Fruit fly (Drosophila melanogaster) whole organism, embryonic: ENCODE results near the gene HisCl1.

Experiments used
- CG11456 ChIP-seq: fragments of 200-800 bp; sonication (Bioruptor generic); IDR thresholded peaks from 3 replicates; pipeline ENCODE4 v1.3.6; 2022; ENCODE audit warnings: missing biosample characterization, missing genetic modification characterization
- CG12942 ChIP-seq: fragments of 200-800 bp; sonication (Bioruptor generic); optimal IDR thresholded peaks from 3 replicates; lab custom pipeline; 2016; ENCODE audit warnings: missing biosample characterization, missing genetic modification characterization
- CG13894 ChIP-seq: fragments of 200-800 bp; sonication (Bioruptor generic); optimal IDR thresholded peaks from 3 replicates; lab custom pipeline; 2018; ENCODE audit warnings: missing biosample characterization, mild to moderate bottlenecking, missing genetic modification characterization, moderate library complexity
- CG14860 ChIP-seq: fragments of 200-800 bp; sonication (Bioruptor generic); IDR thresholded peaks from 3 replicates; pipeline ENCODE4 v1.3.6; 2022; ENCODE audit warnings: missing biosample characterization, missing genetic modification characterization; ENCODE audit not compliant: partially characterized antibody
- CG17361 ChIP-seq: fragments of 200-800 bp; sonication (Bioruptor generic); IDR thresholded peaks from 3 replicates; pipeline ENCODE4 v1.3.6; 2022; ENCODE audit warnings: missing biosample characterization, missing genetic modification characterization
- CG18599 ChIP-seq: fragments of 200-800 bp; sonication (Bioruptor generic); optimal IDR thresholded peaks from 3 replicates; lab custom pipeline; 2017; ENCODE audit warnings: missing biosample characterization, missing genetic modification characterization, mild to moderate bottlenecking, moderate library complexity, missing genetic modification reagents
- CG18764 ChIP-seq: fragments of 200-800 bp; sonication (Bioruptor generic); optimal IDR thresholded peaks from 3 replicates; lab custom pipeline; 2016; ENCODE audit warnings: missing biosample characterization, missing genetic modification characterization
- CG31388 ChIP-seq: fragments of 200-800 bp; sonication (Bioruptor generic); optimal IDR thresholded peaks from 2 replicates; lab custom pipeline; 2016; ENCODE audit warnings: missing biosample characterization, missing genetic modification characterization
- CG4282 ChIP-seq: fragments of 200-800 bp; sonication (Bioruptor generic); optimal IDR thresholded peaks from 2 replicates; lab custom pipeline; 2016; ENCODE audit warnings: missing biosample characterization, missing genetic modification characterization
- CG6654 ChIP-seq: fragments of 200-800 bp; sonication (Bioruptor generic); optimal IDR thresholded peaks from 2 replicates; lab custom pipeline; 2017; ENCODE audit warnings: missing biosample characterization, mild to moderate bottlenecking, missing genetic modification characterization
- CG6683 ChIP-seq: fragments of 200-800 bp; sonication (Bioruptor generic); optimal IDR thresholded peaks from 2 replicates; lab custom pipeline; 2017; ENCODE audit warnings: missing biosample characterization, mild to moderate bottlenecking, missing genetic modification characterization, missing genetic modification reagents
- CG7987 ChIP-seq: fragments of 200-800 bp; sonication (Bioruptor generic); optimal IDR thresholded peaks from 2 replicates; lab custom pipeline; 2018; ENCODE audit warnings: missing biosample characterization, mild to moderate bottlenecking, missing genetic modification characterization, moderate library complexity
- CG8924 ChIP-seq: fragments of 200-800 bp; optimal IDR thresholded peaks from 3 replicates; lab custom pipeline; 2019; ENCODE audit warnings: missing biosample characterization, mild to moderate bottlenecking, missing genetic modification characterization, moderate library complexity
- CrebB ChIP-seq: fragments of 200-800 bp; sonication (Bioruptor generic); optimal IDR thresholded peaks from 3 replicates; lab custom pipeline; 2018; ENCODE audit warnings: missing biosample characterization, mild to moderate bottlenecking, missing genetic modification characterization
- D19A ChIP-seq: fragments of 200-800 bp; optimal IDR thresholded peaks from 3 replicates; lab custom pipeline; 2019; ENCODE audit warnings: missing biosample characterization, mild to moderate bottlenecking, missing genetic modification characterization, moderate library complexity
- Doc3 ChIP-seq: fragments of 200-800 bp; sonication (Bioruptor generic); IDR thresholded peaks from 3 replicates; pipeline ENCODE4 v1.3.6; 2022; ENCODE audit warnings: missing biosample characterization, missing genetic modification characterization; ENCODE audit not compliant: partially characterized antibody
- Hey ChIP-seq: fragments of 200-800 bp; sonication (Bioruptor generic); optimal IDR thresholded peaks from 3 replicates; lab custom pipeline; 2018; ENCODE audit warnings: missing biosample characterization, mild to moderate bottlenecking, missing genetic modification characterization
- Hmr ChIP-seq: fragments of 200-800 bp; sonication (Bioruptor generic); optimal IDR thresholded peaks from 3 replicates; lab custom pipeline; 2017; ENCODE audit warnings: mild to moderate bottlenecking, missing biosample characterization, missing genetic modification reagents, missing genetic modification characterization
- Spps ChIP-seq: fragments of 200-800 bp; sonication (Bioruptor generic); optimal IDR thresholded peaks from 2 replicates; lab custom pipeline; 2018; ENCODE audit warnings: missing biosample characterization, mild to moderate bottlenecking, missing genetic modification characterization
- Sry-δ ChIP-seq: fragments of 200-800 bp; sonication (Bioruptor generic); optimal IDR thresholded peaks from 2 replicates; lab custom pipeline; 2016; ENCODE audit warnings: missing biosample characterization, missing genetic modification characterization
- al ChIP-seq: fragments of 200-800 bp; sonication (Bioruptor generic); IDR thresholded peaks from 2 replicates; pipeline ENCODE4 v1.3.6; 2022; ENCODE audit warnings: missing biosample characterization, missing genetic modification characterization
- chm ChIP-seq: fragments of 200-800 bp; sonication (Bioruptor generic); IDR thresholded peaks from 2 replicates; pipeline ENCODE4 v1.3.6; 2022; ENCODE audit warnings: missing biosample characterization, missing genetic modification characterization
- dmrt11E ChIP-seq: fragments of 200-800 bp; sonication (Bioruptor generic); optimal IDR thresholded peaks from 3 replicates; lab custom pipeline; 2018; ENCODE audit warnings: missing biosample characterization, mild to moderate bottlenecking, missing genetic modification characterization, moderate library complexity
- exex ChIP-seq: fragments of 200-800 bp; sonication (Bioruptor generic); optimal IDR thresholded peaks from 4 replicates; lab custom pipeline; 2018; ENCODE audit warnings: missing biosample characterization, mild to moderate bottlenecking, missing genetic modification characterization, moderate library complexity
- gem ChIP-seq: fragments of 200-800 bp; sonication (Bioruptor generic); optimal IDR thresholded peaks from 2 replicates; lab custom pipeline; 2019; ENCODE audit warnings: missing biosample characterization, mild to moderate bottlenecking, missing genetic modification characterization, moderate library complexity
- gfzf ChIP-seq: fragments of 200-800 bp; sonication (Bioruptor generic); optimal IDR thresholded peaks from 2 replicates; lab custom pipeline; 2016; ENCODE audit warnings: missing biosample characterization, mild to moderate bottlenecking, missing genetic modification characterization, moderate library complexity
- grn ChIP-seq: fragments of 200-800 bp; sonication (Bioruptor generic); optimal IDR thresholded peaks from 3 replicates; lab custom pipeline; 2017; ENCODE audit warnings: missing biosample characterization, missing genetic modification characterization
- lab ChIP-seq: fragments of 200-800 bp; sonication (Bioruptor generic); optimal IDR thresholded peaks from 3 replicates; lab custom pipeline; 2017; ENCODE audit warnings: missing biosample characterization, missing genetic modification characterization, mild to moderate bottlenecking, moderate library complexity, missing genetic modification reagents
- lola ChIP-seq, 3 experiments: fragments of >200 bp in 2 of 3; fragments of 200-800 bp in 1 of 3; sonication (Bioruptor generic) in 1 of 3; optimal IDR thresholded peaks; 2 replicates each; lab custom pipeline; 2017 to 2019; ENCODE audit warnings: missing biosample characterization in 3 of 3, missing genetic modification characterization in 3 of 3, mild to moderate bottlenecking in 1 of 3, moderate library complexity in 1 of 3
- mirr ChIP-seq: fragments of 200-800 bp; sonication (Bioruptor generic); optimal IDR thresholded peaks from 3 replicates; lab custom pipeline; 2018; ENCODE audit warnings: missing biosample characterization, mild to moderate bottlenecking, missing genetic modification characterization
- mld ChIP-seq: fragments of 200-800 bp; sonication (Bioruptor generic); IDR thresholded peaks from 3 replicates; pipeline ENCODE4 v1.3.6; 2022; ENCODE audit warnings: missing biosample characterization, missing genetic modification characterization; ENCODE audit not compliant: partially characterized antibody
- pzg ChIP-seq: fragments of 200-800 bp; sonication (Bioruptor generic); optimal IDR thresholded peaks from 3 replicates; lab custom pipeline; 2018; ENCODE audit warnings: missing biosample characterization, mild to moderate bottlenecking, missing genetic modification characterization, moderate library complexity
- sens ChIP-seq: fragments of 200-800 bp; sonication (Bioruptor generic); peaks from one replicate; lab custom pipeline; 2016; ENCODE audit warnings: missing biosample characterization, missing genetic modification characterization
- sug ChIP-seq: fragments of 200-800 bp; optimal IDR thresholded peaks from 2 replicates; lab custom pipeline; 2019; ENCODE audit warnings: missing biosample characterization, mild to moderate bottlenecking, missing genetic modification characterization, moderate library complexity
- tup ChIP-seq: fragments of 200-800 bp; sonication (Bioruptor generic); optimal IDR thresholded peaks from 2 replicates; lab custom pipeline; 2016; ENCODE audit warnings: missing biosample characterization, mild to moderate bottlenecking, missing genetic modification characterization, moderate library complexity
- unc-4 ChIP-seq: fragments of 200-800 bp; sonication (Bioruptor generic); IDR thresholded peaks from 2 replicates; pipeline ENCODE4 v1.3.6; 2022; ENCODE audit warnings: missing biosample characterization, missing genetic modification characterization; ENCODE audit not compliant: partially characterized antibody
- vnd ChIP-seq: fragments of 200-800 bp; sonication (Bioruptor generic); IDR thresholded peaks from 3 replicates; pipeline ENCODE4 v1.3.6; 2022; ENCODE audit warnings: missing biosample characterization, missing genetic modification characterization; ENCODE audit not compliant: partially characterized antibody

HisCl1 gene

DNA sequence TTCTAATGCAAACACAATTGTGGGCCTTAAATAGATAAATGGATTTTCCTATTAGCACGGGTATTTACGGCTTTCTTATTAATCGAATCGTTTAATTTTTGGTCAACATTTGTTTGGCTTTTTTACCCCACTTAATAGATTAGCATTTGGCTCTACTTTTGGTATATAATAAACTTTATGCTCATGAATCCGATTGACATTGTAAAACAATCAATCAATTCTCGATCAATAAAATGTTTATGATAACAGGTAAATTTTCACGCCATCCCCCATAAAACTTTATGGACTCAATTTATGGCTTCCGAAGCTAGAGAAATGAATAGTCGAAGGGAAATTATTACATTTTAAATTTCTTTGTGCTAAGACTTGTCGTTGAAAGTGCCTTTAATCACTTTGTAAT, 22.6 kb downstream of the HisCl1 start (continued):
- TF ChIP-seq CrebB, result peak; percentile 58
- peak; percentile 29 for TF ChIP-seq Hmr (GFP tag; lab: Kevin White, UChicago)
- TF ChIP-seq CG7987 (GFP tag; lab: Kevin White, UChicago), result peak; percentile 22
- TF ChIP-seq CG8924 (tag; lab: Kevin White, UChicago), result peak; percentile 20
- peak; percentile 84 for TF ChIP-seq CG13894 (tag; lab: Kevin White, UChicago)

DNA sequence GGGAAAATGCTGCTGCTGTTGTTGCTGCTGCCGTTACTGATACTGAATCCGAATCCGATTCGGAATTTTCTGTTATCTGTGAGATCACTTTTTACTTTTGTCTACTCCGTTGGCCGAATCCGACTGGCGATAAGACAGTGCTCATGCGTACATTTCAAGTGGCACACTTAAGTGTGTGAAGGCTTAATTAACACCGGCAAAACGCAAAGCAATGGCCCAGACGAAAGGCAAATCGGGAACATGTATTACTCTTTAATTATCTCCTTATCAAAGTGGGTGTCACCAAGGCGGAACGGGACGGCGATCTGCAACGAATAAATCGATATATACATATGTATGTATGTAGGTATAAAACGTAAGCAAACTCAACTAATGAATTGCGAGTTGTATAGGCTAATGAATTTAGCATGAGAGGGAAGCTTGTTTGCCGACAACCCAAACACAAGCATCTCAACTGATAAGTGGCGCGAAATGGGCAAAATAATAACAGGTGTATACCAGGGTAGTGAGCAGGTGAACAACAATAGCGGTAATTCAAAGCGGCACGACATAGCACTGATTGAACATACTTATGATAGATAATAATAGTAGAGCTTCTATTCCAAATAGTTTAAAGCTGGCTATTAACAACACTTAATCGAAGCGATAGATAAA, 24.0 kb downstream of the HisCl1 start:
- TF ChIP-seq D19A (tag; lab: Kevin White, UChicago), result no peak
- TF ChIP-seq dmrt11E (tag; lab: Kevin White, UChicago), result no peak
- no peak for TF ChIP-seq lola (GFP tag; optimal IDR thresholded peaks at IDR 0.05; lab: Kevin White, UChicago)
- TF ChIP-seq CG4282 (GFP tag; lab: Kevin White, UChicago), result no peak
- no peak for TF ChIP-seq CG17361 (GFP tag; lab: Robert Waterston, UW)
- no peak for TF ChIP-seq chm (GFP tag; lab: Robert Waterston, UW)
- 0 out of 3 replicates have a peak, but pooled peaks have one; percentile 19 for TF ChIP-seq vnd
- peak; percentile 40 for TF ChIP-seq sens (GFP tag; lab: Kevin White, UChicago)
- no peak for TF ChIP-seq CG6683
- no peak for TF ChIP-seq pzg (GFP tag; lab: Kevin White, UChicago)
- TF ChIP-seq lab, result peak; percentile 12
- TF ChIP-seq Doc3 (GFP tag; lab: Robert Waterston, UW), result no peak
- TF ChIP-seq sug (tag; lab: Kevin White, UChicago), result peak; percentile 21
- no peak for TF ChIP-seq unc-4
- no peak for TF ChIP-seq Sry-δ (GFP tag; lab: Kevin White, UChicago)
- peak; percentile 59 for TF ChIP-seq CG18599 (GFP tag; lab: Kevin White, UChicago)
- TF ChIP-seq CG14860 (GFP tag; lab: Robert Waterston, UW), result no peak
- TF ChIP-seq CG12942 (GFP tag; lab: Kevin White, UChicago), result no peak
- no peak for TF ChIP-seq CG6654
- no peak for TF ChIP-seq tup (GFP tag; lab: Kevin White, UChicago)
- TF ChIP-seq gem, result no peak
- no peak for TF ChIP-seq CG11456 (GFP tag; lab: Robert Waterston, UW)
- TF ChIP-seq CG31388 (GFP tag; lab: Kevin White, UChicago), result no peak
- no peak for TF ChIP-seq al (GFP tag; lab: Robert Waterston, UW)
- TF ChIP-seq exex (tag; lab: Kevin White, UChicago), result peak; percentile 89
- no peak for TF ChIP-seq Hmr (GFP tag; lab: Kevin White, UChicago)
- peak; percentile 75 for TF ChIP-seq mirr
- TF ChIP-seq Hey (tag; lab: Kevin White, UChicago), result no peak
- no peak for TF ChIP-seq gfzf (GFP tag; lab: Kevin White, UChicago)
- TF ChIP-seq mld (GFP tag; lab: Robert Waterston, UW), result no peak
- no peak for TF ChIP-seq CG18764
- peak; percentile 88 for TF ChIP-seq grn (GFP tag; lab: Kevin White, UChicago)
- TF ChIP-seq Spps (tag; lab: Kevin White, UChicago), result no peak
- TF ChIP-seq, all 482 proteins: peak for 8
